Worm (Caenorhabditis elegans) whole organism, L1 larva: Measurements from ENCODE around the gene irld-55.

ENCODE experiments used
- C16A3.4 ChIP-seq: fragments of 150-350 bp; optimal IDR thresholded peaks from 2 replicates; lab custom pipeline; 2014; ENCODE audit warnings: missing biosample characterization, missing genetic modification characterization
- Y116A8C.19 ChIP-seq: sonication (generic microtip); optimal IDR thresholded peaks from 2 replicates; lab custom pipeline; 2016; ENCODE audit warnings: missing compliant biosample characterization, missing genetic modification characterization, borderline replicate concordance
- aly-2 ChIP-seq: fragments of 150-350 bp; optimal IDR thresholded peaks from 2 replicates; lab custom pipeline; 2014; ENCODE audit warnings: missing biosample characterization, missing genetic modification characterization
- blmp-1 ChIP-seq: fragments of 150-350 bp; optimal IDR thresholded peaks from 2 replicates; lab custom pipeline; 2014; ENCODE audit warnings: missing biosample characterization, missing genetic modification characterization
- ceh-63 ChIP-seq: fragments of 200-800 bp; sonication (Bioruptor generic); optimal IDR thresholded peaks from 2 replicates; lab custom pipeline; 2018; ENCODE audit warnings: mild to moderate bottlenecking, missing genetic modification characterization, missing compliant biosample characterization
- ceh-8 ChIP-seq: fragments of 200-800 bp; sonication (Bioruptor generic); optimal IDR thresholded peaks from 2 replicates; lab custom pipeline; 2018; ENCODE audit warnings: mild to moderate bottlenecking, missing genetic modification characterization, moderate library complexity, missing compliant biosample characterization
- ces-1 ChIP-seq: fragments of 150-350 bp; optimal IDR thresholded peaks from 2 replicates; lab custom pipeline; 2014; ENCODE audit warnings: missing biosample characterization, missing genetic modification reagents, missing genetic modification characterization
- efl-1 ChIP-seq, 4 experiments: fragments of 150-350 bp; optimal IDR thresholded peaks in 3 of 4; peaks in 1 of 4; 1 replicate in 1 of 4; 2 replicates in 3 of 4; lab custom pipeline; 2014; ENCODE audit warnings: missing biosample characterization in 2 of 4, missing genetic modification characterization in 2 of 4, missing genetic modification reagents in 2 of 4
- elt-2 ChIP-seq: sonication (generic microtip); optimal IDR thresholded peaks from 2 replicates; lab custom pipeline; 2016; ENCODE audit warnings: missing genetic modification characterization, mild to moderate bottlenecking, inconsistent platforms, missing compliant biosample characterization, missing genetic modification reagents
- elt-3 ChIP-seq, 6 experiments: fragments of 150-350 bp in 1 of 6; sonication (generic microtip); optimal IDR thresholded peaks; 2 replicates each; lab custom pipeline; 2017 to 2018; ENCODE audit warnings: missing biosample characterization in 6 of 6, missing genetic modification characterization in 6 of 6, inconsistent platforms in 1 of 6
- fkh-10 ChIP-seq: sonication (generic microtip); optimal IDR thresholded peaks from 2 replicates; lab custom pipeline; 2017; ENCODE audit warnings: missing biosample characterization, missing genetic modification reagents, missing genetic modification characterization
- fkh-8 ChIP-seq: sonication (generic microtip); optimal IDR thresholded peaks from 2 replicates; lab custom pipeline; 2016; ENCODE audit warnings: mild to moderate bottlenecking, missing genetic modification characterization, missing compliant biosample characterization
- fos-1 ChIP-seq: fragments of 150-350 bp; optimal IDR thresholded peaks from 2 replicates; lab custom pipeline; 2014; ENCODE audit warnings: missing biosample characterization, missing genetic modification characterization
- jun-1 ChIP-seq: fragments of 150-350 bp; optimal IDR thresholded peaks from 2 replicates; lab custom pipeline; 2014; ENCODE audit warnings: missing biosample characterization, missing genetic modification reagents, missing genetic modification characterization
- lin-13 ChIP-seq: fragments of 150-350 bp; optimal IDR thresholded peaks from 2 replicates; lab custom pipeline; 2014; ENCODE audit warnings: missing biosample characterization, missing genetic modification reagents, missing genetic modification characterization
- lin-35 ChIP-seq, 2 experiments: fragments of 150-350 bp; optimal IDR thresholded peaks; 2 replicates each; lab custom pipeline; 2014; ENCODE audit warnings: missing biosample characterization in 2 of 2, missing genetic modification characterization in 2 of 2, missing genetic modification reagents in 2 of 2
- lsy-2 ChIP-seq, 2 experiments: fragments of 150-350 bp; optimal IDR thresholded peaks; 2 replicates each; lab custom pipeline; 2014; ENCODE audit warnings: missing biosample characterization in 2 of 2, missing genetic modification characterization in 2 of 2
- mab-9 ChIP-seq: fragments of 200-800 bp; sonication (Bioruptor generic); IDR thresholded peaks from 2 replicates; pipeline ENCODE4 v1.3.6; 2022; ENCODE audit warnings: missing genetic modification reagents, missing genetic modification characterization, missing compliant biosample characterization
- mdl-1 ChIP-seq, 2 experiments: fragments of 150-350 bp; optimal IDR thresholded peaks; 2 replicates each; lab custom pipeline; 2014 to 2017; ENCODE audit warnings: missing biosample characterization in 2 of 2, missing genetic modification characterization in 2 of 2, inconsistent platforms in 1 of 2
- nhr-11 ChIP-seq: fragments of 150-350 bp; optimal IDR thresholded peaks from 2 replicates; lab custom pipeline; 2014; ENCODE audit warnings: missing biosample characterization, missing genetic modification characterization
- nhr-19 ChIP-seq: fragments of 200-800 bp; sonication (Bioruptor generic); conservative IDR thresholded peaks from 2 replicates; pipeline ENCODE4 v1.3.6; 2022; ENCODE audit warnings: missing genetic modification characterization, missing compliant biosample characterization
- nhr-20 ChIP-seq: sonication (generic microtip); optimal IDR thresholded peaks from 2 replicates; lab custom pipeline; 2016; ENCODE audit warnings: mild to moderate bottlenecking, missing genetic modification characterization, missing compliant biosample characterization
- nhr-47 ChIP-seq: sonication (generic microtip); optimal IDR thresholded peaks from 2 replicates; lab custom pipeline; 2016; ENCODE audit warnings: mild to moderate bottlenecking, missing genetic modification characterization, moderate library complexity, missing compliant biosample characterization
- nhr-71 ChIP-seq: sonication (generic microtip); optimal IDR thresholded peaks from 2 replicates; lab custom pipeline; 2016; ENCODE audit warnings: mild to moderate bottlenecking, missing genetic modification characterization, moderate library complexity, missing compliant biosample characterization
- nhr-77 ChIP-seq: fragments of 150-350 bp; optimal IDR thresholded peaks from 2 replicates; lab custom pipeline; 2014; ENCODE audit warnings: missing biosample characterization, missing genetic modification characterization
- nhr-84 ChIP-seq: sonication (generic microtip); optimal IDR thresholded peaks from 2 replicates; lab custom pipeline; 2017; ENCODE audit warnings: missing biosample characterization, missing genetic modification characterization
- nhr-85 ChIP-seq: sonication (generic microtip); peaks from one replicate; lab custom pipeline; 2016; ENCODE audit warnings: missing genetic modification characterization, inconsistent platforms, missing compliant biosample characterization
- pqm-1 ChIP-seq: sonication (generic microtip); optimal IDR thresholded peaks from 3 replicates; lab custom pipeline; 2017; ENCODE audit warnings: missing biosample characterization, missing genetic modification characterization
- rnt-1 ChIP-seq: sonication (generic microtip); optimal IDR thresholded peaks from 2 replicates; lab custom pipeline; 2016; ENCODE audit warnings: mild to moderate bottlenecking, missing genetic modification characterization, moderate library complexity, missing compliant biosample characterization
- snu-23 ChIP-seq: sonication (generic microtip); optimal IDR thresholded peaks from 2 replicates; lab custom pipeline; 2016; ENCODE audit warnings: missing genetic modification characterization, missing compliant biosample characterization
- sox-4 ChIP-seq: sonication (generic microtip); optimal IDR thresholded peaks from 2 replicates; lab custom pipeline; 2016; ENCODE audit warnings: missing genetic modification characterization, missing compliant biosample characterization
- sptf-1 ChIP-seq: fragments of 150-350 bp; optimal IDR thresholded peaks from 2 replicates; lab custom pipeline; 2014; ENCODE audit warnings: missing biosample characterization, missing genetic modification characterization
- swsn-7 ChIP-seq: sonication (generic microtip); optimal IDR thresholded peaks from 2 replicates; lab custom pipeline; 2016; ENCODE audit warnings: missing genetic modification characterization, missing compliant biosample characterization
- tbx-2 ChIP-seq: sonication (generic microtip); optimal IDR thresholded peaks from 2 replicates; lab custom pipeline; 2016; ENCODE audit warnings: missing genetic modification characterization, missing compliant biosample characterization
- unc-30 ChIP-seq: sonication (generic microtip); optimal IDR thresholded peaks from 2 replicates; lab custom pipeline; 2017; ENCODE audit warnings: missing biosample characterization, missing genetic modification characterization
- unc-86 ChIP-seq: sonication (generic microtip); optimal IDR thresholded peaks from 2 replicates; lab custom pipeline; 2016; ENCODE audit warnings: missing genetic modification characterization, missing compliant biosample characterization
- unc-98 ChIP-seq: fragments of 200-800 bp; sonication (Bioruptor generic); IDR thresholded peaks from 2 replicates; pipeline ENCODE4 v1.3.6; 2022; ENCODE audit warnings: missing genetic modification characterization, missing compliant biosample characterization
- ztf-11 ChIP-seq, 2 experiments: sonication (generic microtip); optimal IDR thresholded peaks; 2 replicates each; lab custom pipeline; 2016 to 2017; ENCODE audit warnings: missing genetic modification characterization in 2 of 2, missing biosample characterization in 1 of 2, missing compliant biosample characterization in 1 of 2
- ztf-4 ChIP-seq: fragments of 150-350 bp; optimal IDR thresholded peaks from 2 replicates; lab custom pipeline; 2014; ENCODE audit warnings: missing biosample characterization, missing genetic modification characterization

Gene irld-55

DNA sequence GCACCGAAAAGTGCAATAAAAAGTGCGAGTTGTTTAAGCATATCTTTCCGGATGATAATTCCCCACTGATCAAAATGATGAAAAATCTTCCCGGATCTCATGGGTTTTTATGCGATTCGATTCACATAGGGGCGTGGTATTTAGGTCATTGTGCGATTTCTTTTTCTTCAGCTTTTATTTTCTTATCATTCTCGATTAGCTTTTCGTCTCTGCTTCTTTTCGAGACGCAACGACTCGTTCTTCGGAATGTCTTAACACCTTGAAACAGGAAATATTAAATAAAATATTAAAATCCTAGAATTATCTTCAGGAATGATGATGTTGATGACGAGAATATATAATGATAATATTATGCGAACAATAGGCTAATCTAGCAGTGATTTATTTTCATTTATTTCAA, 23.7 kb downstream of the irld-55 start, which contains the start of gene Y37A1B.7:
TSS of gene Y37A1B.7 (minus strand) at position 101 of the 400 bp plus-strand sequence.
- TF ChIP-seq ztf-4 (tag; lab: Kevin White, UChicago): no peak
- TF ChIP-seq blmp-1 (tag; lab: Kevin White, UChicago): peak; percentile 25

DNA sequence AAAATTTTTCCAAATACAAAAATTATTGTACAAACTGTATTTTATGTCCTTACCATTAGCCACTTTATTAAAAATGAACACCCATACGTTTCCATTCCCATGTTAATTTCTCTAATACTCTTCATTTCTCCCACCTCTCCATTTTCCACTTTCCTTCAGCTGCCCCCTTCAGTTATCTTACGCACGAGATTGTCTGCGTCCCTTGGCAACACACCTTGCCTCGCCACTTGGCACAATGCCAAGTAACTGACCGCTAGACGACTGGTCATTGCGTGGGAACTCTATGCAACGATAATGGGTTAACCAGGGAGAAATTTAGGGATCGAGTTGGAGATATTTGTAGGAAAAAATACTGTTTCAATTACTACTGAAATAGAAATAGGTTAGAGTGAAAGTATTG, 26.8 kb downstream of the irld-55 start:
- TF ChIP-seq jun-1 (tag; lab: Kevin White, UChicago) (no peak), unc-86 (tag; lab: Kevin White, UChicago) (peak; percentile 31), sox-4 (tag; lab: Kevin White, UChicago) (no peak), snu-23 (peak; percentile 3), fkh-8 (tag; lab: Kevin White, UChicago) (peak; percentile 69), nhr-71 (tag; lab: Kevin White, UChicago) (peak; percentile 41), swsn-7 (tag; lab: Kevin White, UChicago) (peak; percentile 12), nhr-84 (tag; lab: Kevin White, UChicago) (no peak), tbx-2 (no peak), nhr-85 (tag; lab: Kevin White, UChicago) (no peak), lsy-2 (tag; optimal IDR thresholded peaks at IDR 0.05; lab: Kevin White, UChicago) (no peak), sptf-1 (tag; lab: Kevin White, UChicago) (no peak), nhr-47 (peak; percentile 10), nhr-77 (tag; lab: Kevin White, UChicago) (no peak), ces-1 (GFP tag; lab: Kevin White, UChicago) (no peak), ztf-11 (tag; optimal IDR thresholded peaks at IDR 0.05; lab: Kevin White, UChicago) (peak in 1 of 2 experiments; percentile 42), blmp-1 (tag; lab: Kevin White, UChicago) (peak; percentile 12), lin-13 (GFP tag; lab: Kevin White, UChicago) (no peak), nhr-20 (peak; percentile 0), efl-1 (optimal IDR thresholded peaks at IDR 0.05; lab: Kevin White, UChicago) (no peak), efl-1 (GFP tag; optimal IDR thresholded peaks at IDR 0.05 in 1 of 2; lab: Kevin White, UChicago) (peak in 1 of 2 experiments; percentile 64)

DNA sequence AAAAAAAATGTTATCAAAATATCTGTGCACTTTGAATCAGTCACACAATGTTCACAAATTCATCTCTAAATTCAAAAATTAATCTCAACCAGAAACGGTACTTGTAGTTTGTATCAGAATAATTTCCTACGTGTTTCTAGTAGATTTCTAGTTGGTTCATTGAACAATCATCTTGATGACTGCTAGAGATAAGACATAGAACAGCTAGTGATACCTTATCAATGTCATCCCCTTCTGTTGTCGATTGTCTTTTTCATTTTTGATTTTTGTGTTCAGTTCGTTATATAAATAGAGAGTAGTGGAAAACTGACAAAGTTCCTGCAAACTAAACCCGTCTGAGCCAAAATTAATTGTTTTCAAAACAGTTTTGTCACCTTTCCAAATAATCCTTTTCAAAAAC, 30.4 kb downstream of the irld-55 start:
- TF ChIP-seq elt-3 (tag; optimal IDR thresholded peaks at IDR 0.05; lab: Kevin White, UChicago) (peak in 5 of 6 experiments; percentile 21 to 84 (median 52)), snu-23 (peak; percentile 23), nhr-19 (GFP tag; lab: Robert Waterston, UW) (0 out of 2 replicates have a peak, but pooled peaks have one; percentile 6), elt-2 (tag; lab: Kevin White, UChicago) (peak; percentile 55), lin-35 (GFP tag; optimal IDR thresholded peaks at IDR 0.05; lab: Kevin White, UChicago) (no peak), blmp-1 (tag; lab: Kevin White, UChicago) (peak; percentile 18), mab-9 (GFP tag; lab: Robert Waterston, UW) (no peak), ceh-63 (no peak), fkh-10 (no peak), nhr-20 (peak; percentile 58), pqm-1 (peak; percentile 55)

DNA sequence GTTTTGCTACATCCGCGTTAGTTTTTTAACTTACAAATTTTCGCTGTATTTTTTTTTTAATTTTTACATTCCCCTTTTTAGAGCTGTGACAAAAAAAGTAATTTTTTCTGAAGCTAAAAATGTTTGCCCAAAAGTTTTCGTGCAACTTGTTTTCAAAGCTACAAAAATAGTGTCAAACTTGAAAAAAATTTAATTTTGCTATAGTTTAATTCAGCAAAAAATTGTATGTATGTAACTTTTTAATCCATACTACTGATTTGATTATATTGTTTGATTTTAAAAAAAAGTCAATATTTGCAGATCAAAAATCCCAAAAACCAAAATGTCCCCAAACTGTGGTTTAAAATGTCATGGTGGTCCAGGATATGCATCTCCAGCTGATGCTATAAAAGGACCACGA, 30.9 kb downstream of the irld-55 start, which contains the start of gene semo-1:
TSS of gene semo-1 (plus strand) at position 301 of the 400 bp plus-strand sequence.
- TF ChIP-seq unc-98 (GFP tag; lab: Robert Waterston, UW) (no peak), nhr-11 (tag; lab: Kevin White, UChicago) (no peak), C16A3.4 (tag; lab: Kevin White, UChicago) (no peak), Y116A8C.19 (tag; lab: Kevin White, UChicago) (no peak), unc-30 (tag; lab: Kevin White, UChicago) (no peak), nhr-85 (tag; lab: Kevin White, UChicago) (no peak), mdl-1 (tag; optimal IDR thresholded peaks at IDR 0.05; lab: Kevin White, UChicago) (no peak), ceh-63 (no peak), aly-2 (tag; lab: Kevin White, UChicago) (no peak), rnt-1 (no peak), nhr-77 (tag; lab: Kevin White, UChicago) (no peak), ceh-8 (GFP tag; lab: Kevin White, UChicago) (no peak), fos-1 (no peak)
- TF ChIP-seq, all 84 proteins: peak for 0
